Fruit fly (Drosophila melanogaster) whole organism, embryonic: ENCODE results near the gene pyd.

Source experiments
- CG11560 ChIP-seq: fragments of 200-800 bp; sonication (Bioruptor generic); IDR thresholded peaks from 3 replicates; pipeline ENCODE4 v1.3.6; 2022; ENCODE audit warnings: missing biosample characterization, missing genetic modification characterization
- CG12155 ChIP-seq: fragments of 200-800 bp; sonication (Bioruptor generic); optimal IDR thresholded peaks from 3 replicates; lab custom pipeline; 2016; ENCODE audit warnings: missing biosample characterization, missing genetic modification characterization
- CG12769 ChIP-seq: fragments of 200-800 bp; sonication (Bioruptor generic); optimal IDR thresholded peaks from 2 replicates; lab custom pipeline; 2019; ENCODE audit warnings: missing biosample characterization, mild to moderate bottlenecking, missing genetic modification characterization, moderate library complexity
- CG14014 ChIP-seq: fragments of 200-800 bp; sonication (Bioruptor generic); IDR thresholded peaks from 2 replicates; pipeline ENCODE4 v1.3.6; 2022; ENCODE audit warnings: missing biosample characterization, missing genetic modification characterization
- CG14441 ChIP-seq: fragments of 200-800 bp; sonication (Bioruptor generic); IDR thresholded peaks from 2 replicates; pipeline ENCODE4 v1.3.6; 2022; ENCODE audit warnings: missing biosample characterization, missing genetic modification characterization
- CG1529 ChIP-seq: fragments of 200-800 bp; sonication (Bioruptor generic); optimal IDR thresholded peaks from 3 replicates; lab custom pipeline; 2018; ENCODE audit warnings: missing biosample characterization, missing genetic modification characterization
- CG17359 ChIP-seq: fragments of 200-800 bp; sonication (Bioruptor generic); optimal IDR thresholded peaks from 3 replicates; lab custom pipeline; 2018; ENCODE audit warnings: missing biosample characterization, mild to moderate bottlenecking, missing genetic modification characterization, moderate library complexity
- CG17385 ChIP-seq: fragments of 200-800 bp; sonication (Bioruptor generic); optimal IDR thresholded peaks from 3 replicates; lab custom pipeline; 2018; ENCODE audit warnings: missing biosample characterization, mild to moderate bottlenecking, missing genetic modification characterization
- CG17912 ChIP-seq: fragments of 200-800 bp; sonication (Bioruptor generic); optimal IDR thresholded peaks from 2 replicates; lab custom pipeline; 2018; ENCODE audit warnings: missing biosample characterization, mild to moderate bottlenecking, missing genetic modification characterization
- CG1792 ChIP-seq: fragments of 200-800 bp; sonication (Bioruptor generic); optimal IDR thresholded peaks from 2 replicates; lab custom pipeline; 2016; ENCODE audit warnings: missing biosample characterization, missing genetic modification characterization
- CG30020 ChIP-seq: fragments of 200-800 bp; optimal IDR thresholded peaks from 2 replicates; lab custom pipeline; 2019; ENCODE audit warnings: missing biosample characterization, mild to moderate bottlenecking, missing genetic modification characterization, moderate library complexity
- CG33557 ChIP-seq: fragments of 200-800 bp; sonication (Bioruptor generic); optimal IDR thresholded peaks from 2 replicates; lab custom pipeline; 2019; ENCODE audit warnings: missing biosample characterization, mild to moderate bottlenecking, missing genetic modification characterization, moderate library complexity
- CG3838 ChIP-seq: fragments of 200-800 bp; sonication (Bioruptor generic); optimal IDR thresholded peaks from 3 replicates; lab custom pipeline; 2016; ENCODE audit warnings: missing biosample characterization, missing genetic modification characterization
- CG4730 ChIP-seq: fragments of 200-800 bp; sonication (Bioruptor generic); IDR thresholded peaks from 2 replicates; pipeline ENCODE4 v1.3.6; 2022; ENCODE audit warnings: missing biosample characterization, missing genetic modification characterization
- CG7928 ChIP-seq: fragments of 200-800 bp; sonication (Bioruptor generic); optimal IDR thresholded peaks from 2 replicates; lab custom pipeline; 2017; ENCODE audit warnings: missing biosample characterization, mild to moderate bottlenecking, missing genetic modification characterization
- CG8290 ChIP-seq, 3 experiments: fragments of 200-800 bp; sonication (Bioruptor generic); optimal IDR thresholded peaks; 2 replicates each; lab custom pipeline; 2016 to 2019; ENCODE audit warnings: missing biosample characterization in 3 of 3, missing genetic modification characterization in 3 of 3, mild to moderate bottlenecking in 2 of 3, moderate library complexity in 1 of 3
- CkIIα-i1 ChIP-seq: fragments of 200-800 bp; sonication (Bioruptor generic); IDR thresholded peaks from 2 replicates; pipeline ENCODE4 v1.3.6; 2022; ENCODE audit warnings: missing biosample characterization, missing genetic modification characterization
- Drgx ChIP-seq: fragments of 200-800 bp; sonication (Bioruptor generic); IDR thresholded peaks from 2 replicates; pipeline ENCODE4 v1.3.6; 2022; ENCODE audit warnings: missing biosample characterization, missing genetic modification characterization
- Eip74EF ChIP-seq, 2 experiments: fragments of 200-800 bp in 1 of 2; fragments of >200 bp in 1 of 2; sonication (Bioruptor generic) in 1 of 2; optimal IDR thresholded peaks; 2 replicates each; lab custom pipeline; 2017 to 2019; ENCODE audit warnings: missing biosample characterization in 2 of 2, missing genetic modification characterization in 2 of 2, mild to moderate bottlenecking in 1 of 2, moderate library complexity in 1 of 2
- Fer3 ChIP-seq: fragments of 200-800 bp; sonication (Bioruptor generic); optimal IDR thresholded peaks from 2 replicates; lab custom pipeline; 2018; ENCODE audit warnings: missing biosample characterization, mild to moderate bottlenecking, missing genetic modification characterization, moderate library complexity
- GATAe ChIP-seq: fragments of 200-800 bp; sonication (Bioruptor generic); conservative IDR thresholded peaks from 2 replicates; pipeline ENCODE4 v1.3.6; 2022; ENCODE audit warnings: missing biosample characterization, missing genetic modification characterization
- HLH4C ChIP-seq: fragments of 200-800 bp; sonication (Bioruptor generic); IDR thresholded peaks from 3 replicates; pipeline ENCODE4 v1.3.6; 2022; ENCODE audit warnings: missing biosample characterization, missing genetic modification characterization; ENCODE audit not compliant: partially characterized antibody
- Hr51 ChIP-seq, 2 experiments: fragments of 200-800 bp; sonication (Bioruptor generic); optimal IDR thresholded peaks; 2 replicates in 1 of 2; 3 replicates in 1 of 2; lab custom pipeline; 2016 to 2018; ENCODE audit warnings: missing biosample characterization in 2 of 2, missing genetic modification characterization in 2 of 2, mild to moderate bottlenecking in 1 of 2, moderate library complexity in 1 of 2
- Lpt ChIP-seq: fragments of >200 bp; optimal IDR thresholded peaks from 2 replicates; lab custom pipeline; 2018; ENCODE audit warnings: missing biosample characterization, missing genetic modification characterization
- MBD-R2 ChIP-seq: fragments of 200-800 bp; sonication (Bioruptor generic); IDR thresholded peaks from 2 replicates; pipeline ENCODE4 v1.3.6; 2022; ENCODE audit warnings: missing biosample characterization, missing genetic modification characterization
- Neu2 ChIP-seq: fragments of 200-800 bp; sonication (Bioruptor generic); optimal IDR thresholded peaks from 3 replicates; lab custom pipeline; 2016; ENCODE audit warnings: missing biosample characterization, missing genetic modification characterization, borderline replicate concordance
- Scr ChIP-seq: fragments of 200-800 bp; sonication (Bioruptor generic); IDR thresholded peaks from 2 replicates; pipeline ENCODE4 v1.3.6; 2022; ENCODE audit warnings: missing biosample characterization, missing genetic modification characterization; ENCODE audit not compliant: partially characterized antibody
- Taf1 ChIP-seq: fragments of 200-800 bp; sonication (Bioruptor generic); IDR thresholded peaks from 2 replicates; pipeline ENCODE4 v1.3.6; 2022; ENCODE audit warnings: missing biosample characterization, missing genetic modification characterization
- ab ChIP-seq: fragments of 200-800 bp; sonication (Bioruptor generic); optimal IDR thresholded peaks from 2 replicates; lab custom pipeline; 2016; ENCODE audit warnings: missing biosample characterization, missing genetic modification characterization
- amos ChIP-seq: fragments of 200-800 bp; sonication (Bioruptor generic); IDR thresholded peaks from 2 replicates; pipeline ENCODE4 v1.3.6; 2022; ENCODE audit warnings: missing biosample characterization, missing genetic modification characterization; ENCODE audit not compliant: partially characterized antibody
- ap ChIP-seq: fragments of 200-800 bp; sonication (Bioruptor generic); IDR thresholded peaks from 2 replicates; pipeline ENCODE4 v1.3.6; 2022; ENCODE audit warnings: missing biosample characterization, missing genetic modification characterization
- bbx ChIP-seq: fragments of 200-800 bp; sonication (Bioruptor generic); IDR thresholded peaks from 2 replicates; pipeline ENCODE4 v1.3.6; 2022; ENCODE audit warnings: missing biosample characterization, missing genetic modification characterization; ENCODE audit not compliant: partially characterized antibody
- br ChIP-seq: fragments of >200 bp; optimal IDR thresholded peaks from 2 replicates; lab custom pipeline; 2017
- corto ChIP-seq: fragments of 200-800 bp; sonication (Bioruptor generic); optimal IDR thresholded peaks from 2 replicates; lab custom pipeline; 2016; ENCODE audit warnings: missing biosample characterization, mild to moderate bottlenecking, missing genetic modification characterization, moderate library complexity
- cwo ChIP-seq: fragments of 200-800 bp; sonication (Bioruptor generic); optimal IDR thresholded peaks from 3 replicates; lab custom pipeline; 2017; ENCODE audit warnings: missing biosample characterization, missing genetic modification characterization, mild to moderate bottlenecking, moderate library complexity, missing genetic modification reagents
- exex ChIP-seq: fragments of 200-800 bp; sonication (Bioruptor generic); optimal IDR thresholded peaks from 4 replicates; lab custom pipeline; 2018; ENCODE audit warnings: missing biosample characterization, mild to moderate bottlenecking, missing genetic modification characterization, moderate library complexity
- fd64A ChIP-seq: fragments of 200-800 bp; sonication (Bioruptor generic); optimal IDR thresholded peaks from 3 replicates; lab custom pipeline; 2018; ENCODE audit warnings: missing biosample characterization, mild to moderate bottlenecking, missing genetic modification characterization
- gfzf ChIP-seq: fragments of 200-800 bp; sonication (Bioruptor generic); optimal IDR thresholded peaks from 2 replicates; lab custom pipeline; 2016; ENCODE audit warnings: missing biosample characterization, mild to moderate bottlenecking, missing genetic modification characterization, moderate library complexity
- hkb ChIP-seq, 2 experiments: fragments of 200-800 bp in 1 of 2; fragments of >200 bp in 1 of 2; sonication (Bioruptor generic) in 1 of 2; IDR thresholded peaks in 1 of 2; optimal IDR thresholded peaks in 1 of 2; 2 replicates each; pipeline versions ENCODE4 v1.3.6 to Lab custom; 2017 to 2022; ENCODE audit warnings: missing biosample characterization in 1 of 2, missing genetic modification characterization in 1 of 2
- nom ChIP-seq: fragments of 200-800 bp; sonication (Bioruptor generic); optimal IDR thresholded peaks from 2 replicates; lab custom pipeline; 2017; ENCODE audit warnings: missing biosample characterization, missing genetic modification characterization, mild to moderate bottlenecking, moderate library complexity, missing genetic modification reagents
- onecut ChIP-seq: fragments of 200-800 bp; sonication (Bioruptor generic); IDR thresholded peaks from 2 replicates; pipeline ENCODE4 v1.3.6; 2022; ENCODE audit warnings: missing biosample characterization, missing genetic modification characterization
- psq ChIP-seq: fragments of 200-800 bp; sonication (Bioruptor generic); optimal IDR thresholded peaks from 2 replicates; lab custom pipeline; 2017; ENCODE audit warnings: missing biosample characterization, missing genetic modification characterization
- schlank ChIP-seq: fragments of 200-800 bp; sonication (Bioruptor generic); optimal IDR thresholded peaks from 2 replicates; lab custom pipeline; 2018; ENCODE audit warnings: missing biosample characterization, mild to moderate bottlenecking, missing genetic modification characterization
- seq ChIP-seq: fragments of 200-800 bp; sonication (Bioruptor generic); IDR thresholded peaks from 2 replicates; pipeline ENCODE4 v1.3.6; 2022; ENCODE audit warnings: missing biosample characterization, missing genetic modification characterization
- tin ChIP-seq: fragments of 200-800 bp; sonication (Bioruptor generic); optimal IDR thresholded peaks from 3 replicates; lab custom pipeline; 2016; ENCODE audit warnings: missing biosample characterization, missing genetic modification characterization
- tll ChIP-seq, 2 experiments: fragments of 200-800 bp in 1 of 2; fragments of >200 bp in 1 of 2; sonication (Bioruptor generic) in 1 of 2; optimal IDR thresholded peaks; 2 replicates each; lab custom pipeline; 2017 to 2019; ENCODE audit warnings: missing biosample characterization in 2 of 2, missing genetic modification characterization in 2 of 2, mild to moderate bottlenecking in 1 of 2, moderate library complexity in 1 of 2
- tna ChIP-seq: fragments of 200-800 bp; sonication (Bioruptor generic); IDR thresholded peaks from 2 replicates; pipeline ENCODE4 v1.3.6; 2022; ENCODE audit warnings: missing biosample characterization, missing genetic modification characterization; ENCODE audit not compliant: partially characterized antibody
- trh ChIP-seq: fragments of 200-800 bp; sonication (Bioruptor generic); optimal IDR thresholded peaks from 2 replicates; lab custom pipeline; 2016; ENCODE audit warnings: missing biosample characterization, missing genetic modification characterization

pyd gene

DNA sequence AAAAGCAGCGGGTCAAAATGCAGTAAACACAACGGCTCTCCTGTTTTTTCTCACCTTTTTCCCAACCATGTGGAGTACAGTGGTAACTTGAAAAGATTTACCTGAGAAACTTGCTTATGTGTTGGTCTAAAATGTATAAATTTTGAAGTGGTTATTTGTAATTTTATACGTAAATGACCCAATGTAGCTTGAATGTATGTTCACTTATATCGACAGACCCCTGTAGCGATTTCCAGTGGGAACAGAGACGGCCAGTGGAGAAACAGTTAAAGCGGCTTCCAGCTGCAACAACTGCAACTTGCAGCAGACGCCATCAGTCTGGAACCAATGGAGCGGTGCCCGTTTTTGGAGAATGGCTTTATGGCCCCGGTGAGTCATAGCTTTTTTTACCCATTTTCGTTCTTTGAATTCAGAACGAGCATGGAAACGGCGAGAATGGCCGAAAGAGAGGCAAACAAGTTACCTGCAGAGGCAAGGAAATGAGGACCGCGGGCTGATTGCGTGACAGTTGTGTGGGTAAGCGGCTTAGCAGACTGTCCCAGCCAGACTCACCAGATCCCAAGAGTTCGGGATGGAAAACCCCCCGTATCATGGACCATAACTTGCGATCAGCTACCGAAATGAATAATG lies 5.7 kb downstream of the pyd start (continued):
- TF ChIP-seq gfzf: no peak
- no peak for TF ChIP-seq CG12155
- no peak for TF ChIP-seq Scr (GFP tag; lab: Robert Waterston, UW)
- TF ChIP-seq trh: no peak
- no peak for TF ChIP-seq Eip74EF (GFP tag; optimal IDR thresholded peaks at IDR 0.05; lab: Kevin White, UChicago)
- TF ChIP-seq Lpt: no peak
- TF ChIP-seq CG17912: no peak
- TF ChIP-seq fd64A (GFP tag; lab: Kevin White, UChicago): peak; percentile 87
- TF ChIP-seq CG7928 (GFP tag; lab: Kevin White, UChicago): no peak
- no peak; the same call in 1 of the 2 replicates for TF ChIP-seq CG14441
- peak; percentile 33 for TF ChIP-seq CG8290 (GFP tag; optimal IDR thresholded peaks at IDR 0.05; lab: Kevin White, UChicago)
- no peak for TF ChIP-seq CG8290 (tag; optimal IDR thresholded peaks at IDR 0.05; lab: Kevin White, UChicago)
- TF ChIP-seq br (lab: Kevin White, UChicago): no peak
- TF ChIP-seq CG14014 (GFP tag; lab: Robert Waterston, UW): no peak
- TF ChIP-seq ab (GFP tag; lab: Kevin White, UChicago): no peak
- peak; percentile 78 for TF ChIP-seq tin (GFP tag; lab: Kevin White, UChicago)
- no peak for TF ChIP-seq schlank
- TF ChIP-seq Hr51 (GFP tag; optimal IDR thresholded peaks at IDR 0.05; lab: Kevin White, UChicago): peak in 1 of 2 experiments; percentile 6
- TF ChIP-seq nom: peak; percentile 84
- peak; percentile 51 for TF ChIP-seq CG1529
- TF ChIP-seq corto (GFP tag; lab: Kevin White, UChicago): peak; percentile 52
- peak; percentile 13 for TF ChIP-seq CG1792 (GFP tag; lab: Kevin White, UChicago)
- TF ChIP-seq CG4730 (GFP tag; lab: Robert Waterston, UW): peak; percentile 48; the same call in 1 of the 2 replicates
- peak; percentile 37 for TF ChIP-seq cwo (GFP tag; lab: Kevin White, UChicago)
- no peak for TF ChIP-seq Taf1 (GFP tag; lab: Robert Waterston, UW)
- no peak for TF ChIP-seq ap (GFP tag; lab: Robert Waterston, UW)
- TF ChIP-seq CG11560 (tag; lab: Robert Waterston, UW): no peak
- TF ChIP-seq Drgx (GFP tag; lab: Robert Waterston, UW): peak; percentile 72
- no peak for TF ChIP-seq exex
- no peak; the same call in 1 of the 2 replicates for TF ChIP-seq CkIIα-i1
- no peak for TF ChIP-seq psq (GFP tag; lab: Kevin White, UChicago)
- no peak for TF ChIP-seq CG3838
- TF ChIP-seq bbx: no peak
- TF ChIP-seq hkb (optimal IDR thresholded peaks at IDR 0.05; lab: Kevin White, UChicago): no peak
- TF ChIP-seq hkb (GFP tag; IDR thresholded peaks at IDR 0.05; lab: Robert Waterston, UW): peak; percentile 26; the same call in 1 of the 2 replicates
- no peak for TF ChIP-seq MBD-R2 (GFP tag; lab: Robert Waterston, UW)
- peak; percentile 42 for TF ChIP-seq CG12769
- TF ChIP-seq CG17359 (tag; lab: Kevin White, UChicago): peak; percentile 61
- TF ChIP-seq CG33557 (GFP tag; lab: Kevin White, UChicago): peak; percentile 71
- TF ChIP-seq onecut (GFP tag; lab: Robert Waterston, UW): peak; percentile 61
- no peak for TF ChIP-seq amos
- TF ChIP-seq Neu2 (GFP tag; lab: Kevin White, UChicago): no peak
- no peak for TF ChIP-seq GATAe (GFP tag; lab: Robert Waterston, UW)
- peak; percentile 14 for TF ChIP-seq CG30020 (tag; lab: Kevin White, UChicago)
- TF ChIP-seq CG17385 (GFP tag; lab: Kevin White, UChicago): peak; percentile 1
- peak; percentile 28 for TF ChIP-seq Fer3 (tag; lab: Kevin White, UChicago)
- TF ChIP-seq HLH4C (GFP tag; lab: Robert Waterston, UW): no peak
- TF ChIP-seq tll (GFP tag; optimal IDR thresholded peaks at IDR 0.05; lab: Kevin White, UChicago): no peak
- no peak for TF ChIP-seq seq (GFP tag; lab: Robert Waterston, UW)
- no peak for TF ChIP-seq tna (GFP tag; lab: Robert Waterston, UW)
